Fruit fly (Drosophila melanogaster) S2 (cell line): ENCODE results near the gene CG10097.

Experiments used
- CG8478 ChIP-seq: fragments of >200 bp; optimal IDR thresholded peaks from 2 replicates; lab custom pipeline; 2018
- CTCF ChIP-seq, 2 experiments: fragments of >200 bp; optimal IDR thresholded peaks; 2 replicates each; lab custom pipeline; 2018

DNA sequence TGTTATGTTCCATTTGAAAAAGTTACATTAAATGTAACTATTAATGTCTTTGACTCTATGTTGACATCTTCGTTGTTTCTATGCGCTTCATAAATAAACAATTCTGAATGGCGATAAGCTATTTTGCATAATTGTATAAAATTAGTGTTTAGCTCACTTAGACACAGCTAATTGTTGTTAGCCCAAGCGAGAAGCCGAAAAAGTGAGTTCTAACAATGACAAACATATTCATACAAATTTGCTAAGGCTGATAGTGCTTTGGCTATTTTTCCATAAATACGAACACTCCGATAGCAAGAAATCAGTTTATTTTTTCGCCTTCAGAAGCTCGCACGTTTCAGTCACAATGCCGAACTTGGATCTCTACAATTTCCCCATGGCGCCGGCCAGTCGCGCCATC, 17.6 kb downstream of the CG10097 start, which contains the start of gene GstD7:
- TF ChIP-seq CG8478 (lab: Kevin White, UChicago) (no peak), CTCF (optimal IDR thresholded peaks at IDR 0.05; lab: Kevin White, UChicago) (no peak)
